Fruit fly (Drosophila melanogaster) whole organism, prepupa: ENCODE measurements around the gene CG32944.

Experiments used
- CG10631 ChIP-seq: fragments of 200-800 bp; sonication (Bioruptor generic); optimal IDR thresholded peaks from 2 replicates; lab custom pipeline; 2016; ENCODE audit warnings: missing biosample characterization, missing genetic modification characterization
- CG11902 ChIP-seq: fragments of 200-800 bp; sonication (Bioruptor generic); optimal IDR thresholded peaks from 3 replicates; lab custom pipeline; 2016; ENCODE audit warnings: missing biosample characterization, missing genetic modification characterization
- CG16779 ChIP-seq: fragments of 200-800 bp; sonication (Bioruptor generic); optimal IDR thresholded peaks from 3 replicates; lab custom pipeline; 2017; ENCODE audit warnings: missing biosample characterization, mild to moderate bottlenecking, missing genetic modification characterization
- CG31627 ChIP-seq: fragments of 200-800 bp; sonication (Bioruptor generic); optimal IDR thresholded peaks from 3 replicates; lab custom pipeline; 2016; ENCODE audit warnings: missing biosample characterization, missing genetic modification characterization
- CG34406 ChIP-seq: fragments of 200-800 bp; sonication (Bioruptor generic); optimal IDR thresholded peaks from 3 replicates; lab custom pipeline; 2016; ENCODE audit warnings: missing biosample characterization, missing genetic modification characterization
- CG4318 ChIP-seq: fragments of 200-800 bp; sonication (Bioruptor generic); optimal IDR thresholded peaks from 3 replicates; lab custom pipeline; 2017; ENCODE audit warnings: missing biosample characterization, mild to moderate bottlenecking, missing genetic modification characterization
- CG6276 ChIP-seq: fragments of 200-800 bp; sonication (Bioruptor generic); optimal IDR thresholded peaks from 2 replicates; lab custom pipeline; 2017; ENCODE audit warnings: missing biosample characterization, mild to moderate bottlenecking, missing genetic modification characterization
- CG6792 ChIP-seq: fragments of 200-800 bp; sonication (Bioruptor generic); optimal IDR thresholded peaks from 3 replicates; lab custom pipeline; 2016; ENCODE audit warnings: missing biosample characterization, missing genetic modification characterization
- CG8319 ChIP-seq: fragments of 200-800 bp; sonication (Bioruptor generic); optimal IDR thresholded peaks from 3 replicates; lab custom pipeline; 2016; ENCODE audit warnings: missing biosample characterization, missing genetic modification characterization
- Eip78C ChIP-seq: fragments of 200-800 bp; sonication (Bioruptor generic); peaks from one replicate; lab custom pipeline; 2016; ENCODE audit warnings: missing biosample characterization, missing genetic modification characterization
- Eip93F ChIP-seq: fragments of 200-800 bp; sonication (Bioruptor generic); optimal IDR thresholded peaks from 2 replicates; lab custom pipeline; 2016; ENCODE audit warnings: missing biosample characterization, mild to moderate bottlenecking, missing genetic modification characterization
- Ets21C ChIP-seq: fragments of 200-800 bp; sonication (Bioruptor generic); optimal IDR thresholded peaks from 3 replicates; lab custom pipeline; 2016; ENCODE audit warnings: missing biosample characterization, missing genetic modification characterization
- Lpt ChIP-seq: fragments of 200-800 bp; sonication (Bioruptor generic); optimal IDR thresholded peaks from 3 replicates; lab custom pipeline; 2016; ENCODE audit warnings: missing biosample characterization, missing genetic modification characterization
- eg ChIP-seq: fragments of 200-800 bp; sonication (Bioruptor generic); IDR thresholded peaks from 3 replicates; pipeline ENCODE4 v1.3.6; 2022; ENCODE audit warnings: missing biosample characterization, missing genetic modification characterization
- net ChIP-seq: fragments of 200-800 bp; sonication (Bioruptor generic); optimal IDR thresholded peaks from 3 replicates; lab custom pipeline; 2016; ENCODE audit warnings: missing biosample characterization, missing genetic modification characterization
- svp ChIP-seq: fragments of 200-800 bp; sonication (Bioruptor generic); peaks from one replicate; lab custom pipeline; 2016; ENCODE audit warnings: missing biosample characterization, missing genetic modification characterization
- vri ChIP-seq: fragments of 200-800 bp; sonication (Bioruptor generic); optimal IDR thresholded peaks from 3 replicates; lab custom pipeline; 2016; ENCODE audit warnings: missing biosample characterization, mild to moderate bottlenecking, missing genetic modification characterization

Gene CG32944

DNA sequence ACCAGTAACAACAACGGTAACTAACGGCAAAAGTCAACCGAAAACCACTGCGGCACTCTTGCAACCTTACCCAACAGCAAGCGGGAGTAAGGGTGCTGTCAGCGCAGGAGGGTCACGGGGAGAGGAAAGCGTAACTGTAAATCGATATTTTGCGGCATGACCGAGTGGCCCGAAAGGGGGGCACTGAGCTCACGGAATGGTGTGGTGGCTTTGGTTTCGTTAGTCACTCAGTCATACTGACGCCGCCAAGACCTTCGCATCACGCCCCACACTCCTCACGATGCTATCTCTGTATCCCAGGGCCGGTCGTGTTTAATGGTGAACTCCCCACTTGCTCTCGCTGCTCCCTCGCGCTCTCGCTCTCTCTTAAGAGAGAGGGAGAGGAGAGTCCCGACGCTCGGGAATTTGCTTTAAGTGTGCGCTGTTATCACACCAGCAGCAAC lies 58.7 kb downstream of the CG32944 start (continued):
- TF ChIP-seq CG6276 (peak; percentile 5), Eip78C (GFP tag; lab: Kevin White, UChicago) (peak; percentile 73), CG16779 (no peak), net (GFP tag; lab: Kevin White, UChicago) (peak; percentile 11), svp (GFP tag; lab: Kevin White, UChicago) (peak; percentile 89), CG34406 (GFP tag; lab: Kevin White, UChicago) (no peak), Ets21C (GFP tag; lab: Kevin White, UChicago) (no peak), eg (no peak; the same call in 2 of the 3 replicates), CG11902 (GFP tag; lab: Kevin White, UChicago) (peak; percentile 24), CG31627 (GFP tag; lab: Kevin White, UChicago) (no peak), Eip93F (GFP tag; lab: Kevin White, UChicago) (no peak), vri (peak; percentile 8), Lpt (peak; percentile 36), CG10631 (GFP tag; lab: Kevin White, UChicago) (no peak), CG6792 (GFP tag; lab: Kevin White, UChicago) (no peak), CG4318 (GFP tag; lab: Kevin White, UChicago) (no peak)

dm6 chr3R:4359625-4360024 lies 59.8 kb downstream of the CG32944 start, which contains the start of gene CG1090:
CG1090 (plus strand) TSS chr3R:4359883.
- TF ChIP-seq CG16779 (peak; percentile 13), CG31627 (GFP tag; lab: Kevin White, UChicago) (no peak), CG8319 (GFP tag; lab: Kevin White, UChicago) (no peak), net (GFP tag; lab: Kevin White, UChicago) (peak; percentile 8)
